Worm (Caenorhabditis elegans) whole organism, L1 larva: Measurements from ENCODE around the gene F08D12.7.

Experiments used
- C16A3.4 ChIP-seq: fragments of 150-350 bp; optimal IDR thresholded peaks from 2 replicates; lab custom pipeline; 2014; ENCODE audit warnings: missing biosample characterization, missing genetic modification characterization
- C34B4.2 ChIP-seq: sonication (generic microtip); optimal IDR thresholded peaks from 2 replicates; lab custom pipeline; 2017; ENCODE audit warnings: mild to moderate bottlenecking, missing genetic modification characterization, missing compliant biosample characterization
- F16B12.6 ChIP-seq: fragments of 150-350 bp; optimal IDR thresholded peaks from 2 replicates; lab custom pipeline; 2014; ENCODE audit warnings: missing biosample characterization, missing genetic modification characterization
- aha-1 ChIP-seq: fragments of 150-350 bp; optimal IDR thresholded peaks from 2 replicates; lab custom pipeline; 2014; ENCODE audit warnings: missing biosample characterization, missing genetic modification characterization
- alr-1 ChIP-seq: fragments of 200-800 bp; sonication (Bioruptor generic); optimal IDR thresholded peaks from 2 replicates; lab custom pipeline; 2018; ENCODE audit warnings: borderline replicate concordance, mild to moderate bottlenecking, missing genetic modification characterization, missing compliant biosample characterization
- ceh-63 ChIP-seq: fragments of 200-800 bp; sonication (Bioruptor generic); optimal IDR thresholded peaks from 2 replicates; lab custom pipeline; 2018; ENCODE audit warnings: mild to moderate bottlenecking, missing genetic modification characterization, missing compliant biosample characterization
- ceh-8 ChIP-seq: fragments of 200-800 bp; sonication (Bioruptor generic); optimal IDR thresholded peaks from 2 replicates; lab custom pipeline; 2018; ENCODE audit warnings: mild to moderate bottlenecking, missing genetic modification characterization, moderate library complexity, missing compliant biosample characterization
- ceh-88 ChIP-seq: fragments of 200-800 bp; sonication (Bioruptor generic); IDR thresholded peaks from 2 replicates; pipeline ENCODE4 v1.3.6; 2022; ENCODE audit warnings: missing genetic modification characterization, missing compliant biosample characterization
- ceh-90 ChIP-seq: sonication (generic microtip); optimal IDR thresholded peaks from 2 replicates; lab custom pipeline; 2016; ENCODE audit warnings: missing genetic modification characterization, missing compliant biosample characterization
- efl-1 ChIP-seq, 4 experiments: fragments of 150-350 bp; optimal IDR thresholded peaks in 3 of 4; peaks in 1 of 4; 1 replicate in 1 of 4; 2 replicates in 3 of 4; lab custom pipeline; 2014; ENCODE audit warnings: missing biosample characterization in 2 of 4, missing genetic modification characterization in 2 of 4, missing genetic modification reagents in 2 of 4
- efl-3 ChIP-seq: fragments of 200-800 bp; sonication (Bioruptor generic); optimal IDR thresholded peaks from 2 replicates; lab custom pipeline; 2018; ENCODE audit warnings: mild to moderate bottlenecking, missing genetic modification characterization, missing compliant biosample characterization
- egl-13 ChIP-seq: sonication (generic microtip); optimal IDR thresholded peaks from 2 replicates; lab custom pipeline; 2016; ENCODE audit warnings: missing genotype, missing genetic modification reagents, missing genetic modification characterization, missing compliant biosample characterization
- egl-27 ChIP-seq, 2 experiments: fragments of 150-350 bp in 1 of 2; sonication (generic microtip); optimal IDR thresholded peaks; 3 replicates each; lab custom pipeline; 2017 to 2018; ENCODE audit warnings: missing biosample characterization in 2 of 2, missing genetic modification characterization in 2 of 2, missing genetic modification reagents in 2 of 2
- elt-2 ChIP-seq: sonication (generic microtip); optimal IDR thresholded peaks from 2 replicates; lab custom pipeline; 2016; ENCODE audit warnings: missing genetic modification characterization, mild to moderate bottlenecking, inconsistent platforms, missing compliant biosample characterization, missing genetic modification reagents
- elt-3 ChIP-seq, 6 experiments: fragments of 150-350 bp in 1 of 6; sonication (generic microtip); optimal IDR thresholded peaks; 2 replicates each; lab custom pipeline; 2017 to 2018; ENCODE audit warnings: missing biosample characterization in 6 of 6, missing genetic modification characterization in 6 of 6, inconsistent platforms in 1 of 6
- fkh-4 ChIP-seq: sonication (generic microtip); optimal IDR thresholded peaks from 2 replicates; lab custom pipeline; 2016; ENCODE audit warnings: missing compliant biosample characterization, missing genetic modification characterization, borderline replicate concordance
- fkh-8 ChIP-seq: sonication (generic microtip); optimal IDR thresholded peaks from 2 replicates; lab custom pipeline; 2016; ENCODE audit warnings: mild to moderate bottlenecking, missing genetic modification characterization, missing compliant biosample characterization
- fos-1 ChIP-seq: fragments of 150-350 bp; optimal IDR thresholded peaks from 2 replicates; lab custom pipeline; 2014; ENCODE audit warnings: missing biosample characterization, missing genetic modification characterization
- grh-1 ChIP-seq: fragments of 200-800 bp; sonication (Bioruptor generic); IDR thresholded peaks from 2 replicates; pipeline ENCODE4 v1.3.6; 2022; ENCODE audit warnings: missing genetic modification reagents, missing genetic modification characterization, missing compliant biosample characterization
- hlh-17 ChIP-seq: fragments of 200-800 bp; sonication (Bioruptor generic); optimal IDR thresholded peaks from 2 replicates; lab custom pipeline; 2018; ENCODE audit warnings: missing genetic modification characterization, mild to moderate bottlenecking, missing compliant biosample characterization, moderate library complexity, borderline replicate concordance
- hlh-4 ChIP-seq: sonication (generic microtip); optimal IDR thresholded peaks from 2 replicates; lab custom pipeline; 2016; ENCODE audit warnings: mild to moderate bottlenecking, missing genetic modification characterization, missing compliant biosample characterization
- irx-1 ChIP-seq: sonication (generic microtip); optimal IDR thresholded peaks from 2 replicates; lab custom pipeline; 2016; ENCODE audit warnings: missing genetic modification characterization, missing compliant biosample characterization
- isw-1 ChIP-seq: fragments of 200-800 bp; sonication (Bioruptor generic); IDR thresholded peaks from 2 replicates; pipeline ENCODE4 v1.3.6; 2022; ENCODE audit warnings: missing genetic modification characterization, missing compliant biosample characterization
- jun-1 ChIP-seq: fragments of 150-350 bp; optimal IDR thresholded peaks from 2 replicates; lab custom pipeline; 2014; ENCODE audit warnings: missing biosample characterization, missing genetic modification reagents, missing genetic modification characterization
- lin-13 ChIP-seq: fragments of 150-350 bp; optimal IDR thresholded peaks from 2 replicates; lab custom pipeline; 2014; ENCODE audit warnings: missing biosample characterization, missing genetic modification reagents, missing genetic modification characterization
- lin-14 ChIP-seq: fragments of 200-800 bp; sonication (Bioruptor generic); optimal IDR thresholded peaks from 2 replicates; lab custom pipeline; 2018; ENCODE audit warnings: mild to moderate bottlenecking, missing genetic modification characterization, moderate library complexity, missing compliant biosample characterization
- lin-39 ChIP-seq: fragments of 150-350 bp; optimal IDR thresholded peaks from 2 replicates; lab custom pipeline; 2014; ENCODE audit warnings: missing biosample characterization, missing genetic modification reagents, missing genetic modification characterization
- lir-3 ChIP-seq: sonication (generic microtip); optimal IDR thresholded peaks from 2 replicates; lab custom pipeline; 2016; ENCODE audit warnings: mild to moderate bottlenecking, missing genetic modification characterization, moderate library complexity, missing compliant biosample characterization; ENCODE audit not compliant: poor library complexity
- mab-9 ChIP-seq: fragments of 200-800 bp; sonication (Bioruptor generic); IDR thresholded peaks from 2 replicates; pipeline ENCODE4 v1.3.6; 2022; ENCODE audit warnings: missing genetic modification reagents, missing genetic modification characterization, missing compliant biosample characterization
- mdl-1 ChIP-seq, 2 experiments: fragments of 150-350 bp; optimal IDR thresholded peaks; 2 replicates each; lab custom pipeline; 2014 to 2017; ENCODE audit warnings: missing biosample characterization in 2 of 2, missing genetic modification characterization in 2 of 2, inconsistent platforms in 1 of 2
- mep-1 ChIP-seq: fragments of 150-350 bp; optimal IDR thresholded peaks from 2 replicates; lab custom pipeline; 2014; ENCODE audit warnings: missing biosample characterization, missing genetic modification characterization
- nhr-12 ChIP-seq: sonication (generic microtip); optimal IDR thresholded peaks from 2 replicates; lab custom pipeline; 2017; ENCODE audit warnings: missing biosample characterization, missing genetic modification characterization
- nhr-19 ChIP-seq: fragments of 200-800 bp; sonication (Bioruptor generic); conservative IDR thresholded peaks from 2 replicates; pipeline ENCODE4 v1.3.6; 2022; ENCODE audit warnings: missing genetic modification characterization, missing compliant biosample characterization
- nhr-20 ChIP-seq: sonication (generic microtip); optimal IDR thresholded peaks from 2 replicates; lab custom pipeline; 2016; ENCODE audit warnings: mild to moderate bottlenecking, missing genetic modification characterization, missing compliant biosample characterization
- nhr-237 ChIP-seq: fragments of 150-350 bp; optimal IDR thresholded peaks from 2 replicates; lab custom pipeline; 2014; ENCODE audit warnings: missing biosample characterization, missing genetic modification characterization
- nhr-28 ChIP-seq: fragments of 150-350 bp; optimal IDR thresholded peaks from 2 replicates; lab custom pipeline; 2014; ENCODE audit warnings: missing biosample characterization, missing genetic modification characterization
- nhr-71 ChIP-seq: sonication (generic microtip); optimal IDR thresholded peaks from 2 replicates; lab custom pipeline; 2016; ENCODE audit warnings: mild to moderate bottlenecking, missing genetic modification characterization, moderate library complexity, missing compliant biosample characterization
- nhr-84 ChIP-seq: sonication (generic microtip); optimal IDR thresholded peaks from 2 replicates; lab custom pipeline; 2017; ENCODE audit warnings: missing biosample characterization, missing genetic modification characterization
- nhr-90 ChIP-seq: sonication (generic microtip); optimal IDR thresholded peaks from 2 replicates; lab custom pipeline; 2016; ENCODE audit warnings: mild to moderate bottlenecking, missing genetic modification characterization, missing compliant biosample characterization; ENCODE audit not compliant: poor library complexity
- pag-3 ChIP-seq: sonication (generic microtip); optimal IDR thresholded peaks from 2 replicates; lab custom pipeline; 2017; ENCODE audit warnings: missing genetic modification characterization, mild to moderate bottlenecking, missing compliant biosample characterization, antibody characterized with exemption, borderline replicate concordance; ENCODE audit not compliant: insufficient read depth
- pqm-1 ChIP-seq: sonication (generic microtip); optimal IDR thresholded peaks from 3 replicates; lab custom pipeline; 2017; ENCODE audit warnings: missing biosample characterization, missing genetic modification characterization
- rnt-1 ChIP-seq: sonication (generic microtip); optimal IDR thresholded peaks from 2 replicates; lab custom pipeline; 2016; ENCODE audit warnings: mild to moderate bottlenecking, missing genetic modification characterization, moderate library complexity, missing compliant biosample characterization
- skn-1 ChIP-seq: fragments of 150-350 bp; optimal IDR thresholded peaks from 2 replicates; lab custom pipeline; 2014; ENCODE audit warnings: missing biosample characterization, missing genetic modification characterization
- snpc-4 ChIP-seq: fragments of 150-350 bp; optimal IDR thresholded peaks from 2 replicates; lab custom pipeline; 2014; ENCODE audit warnings: missing biosample characterization, missing genetic modification characterization
- sox-4 ChIP-seq: sonication (generic microtip); optimal IDR thresholded peaks from 2 replicates; lab custom pipeline; 2016; ENCODE audit warnings: missing genetic modification characterization, missing compliant biosample characterization
- tlp-1 ChIP-seq: fragments of 150-350 bp; optimal IDR thresholded peaks from 2 replicates; lab custom pipeline; 2014; ENCODE audit warnings: missing biosample characterization, missing genetic modification characterization
- unc-130 ChIP-seq: fragments of 150-350 bp; optimal IDR thresholded peaks from 2 replicates; lab custom pipeline; 2017; ENCODE audit warnings: missing biosample characterization, missing genetic modification characterization, inconsistent platforms
- unc-86 ChIP-seq: sonication (generic microtip); optimal IDR thresholded peaks from 2 replicates; lab custom pipeline; 2016; ENCODE audit warnings: missing genetic modification characterization, missing compliant biosample characterization
- xbp-1 ChIP-seq: sonication (generic microtip); optimal IDR thresholded peaks from 2 replicates; lab custom pipeline; 2016; ENCODE audit warnings: missing genetic modification characterization, missing compliant biosample characterization
- zag-1 ChIP-seq: fragments of 150-350 bp; optimal IDR thresholded peaks from 2 replicates; lab custom pipeline; 2014; ENCODE audit warnings: missing biosample characterization, missing genetic modification characterization
- ztf-4 ChIP-seq: fragments of 150-350 bp; optimal IDR thresholded peaks from 2 replicates; lab custom pipeline; 2014; ENCODE audit warnings: missing biosample characterization, missing genetic modification characterization

Gene F08D12.7

DNA sequence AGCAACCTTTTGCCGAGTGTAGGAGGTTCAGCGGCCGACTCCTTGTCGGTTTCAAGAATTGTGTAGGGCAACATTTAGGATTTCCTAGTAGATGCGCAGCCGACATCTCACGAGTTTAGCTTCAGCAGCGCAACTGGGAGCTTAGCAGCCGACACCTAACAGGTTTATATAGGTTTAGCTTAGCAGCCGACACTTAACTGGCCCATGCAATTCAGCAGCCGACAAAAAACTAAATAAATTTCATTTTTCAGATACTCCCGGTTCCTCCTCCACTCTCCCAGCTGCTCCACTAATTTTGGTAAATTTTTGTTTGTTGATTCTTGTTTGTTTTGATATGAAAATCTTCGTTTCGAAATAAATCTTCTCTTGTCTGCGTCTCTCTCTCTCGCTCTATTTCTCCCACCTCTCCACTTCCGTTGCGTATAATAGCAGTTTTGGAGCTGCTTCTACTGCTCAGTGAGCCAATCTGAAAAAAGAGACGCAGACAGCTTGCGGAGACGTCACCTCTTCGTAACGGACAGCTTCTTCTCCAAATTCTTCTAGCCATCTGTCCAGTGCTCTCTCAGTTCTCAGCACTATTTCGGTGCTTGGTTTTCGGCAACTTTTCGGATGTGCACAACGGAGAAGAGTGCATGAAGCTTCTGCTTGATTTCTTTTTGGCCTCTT lies 20.8 kb downstream of the F08D12.7 start (continued):
- peak; percentile 42 for TF ChIP-seq xbp-1
- no peak for TF ChIP-seq hlh-17
- TF ChIP-seq ztf-4, result no peak
- no peak for TF ChIP-seq nhr-20 (tag; lab: Kevin White, UChicago)
- TF ChIP-seq pqm-1 (tag; lab: Kevin White, UChicago), result no peak
- no peak for TF ChIP-seq F16B12.6 (tag; lab: Kevin White, UChicago)
- TF ChIP-seq hlh-4 (tag; lab: Kevin White, UChicago), result no peak
- peak; percentile 76 for TF ChIP-seq nhr-71
- peak; percentile 9 for TF ChIP-seq skn-1 (tag; lab: Kevin White, UChicago)
- peak; percentile 16 for TF ChIP-seq nhr-19 (GFP tag; lab: Robert Waterston, UW)
- TF ChIP-seq lin-13 (GFP tag; lab: Kevin White, UChicago), result peak; percentile 4
- TF ChIP-seq ceh-90 (tag; lab: Kevin White, UChicago), result no peak
- TF ChIP-seq tlp-1 (tag; lab: Kevin White, UChicago), result no peak
- no peak for TF ChIP-seq elt-3 (tag; optimal IDR thresholded peaks at IDR 0.05; lab: Kevin White, UChicago)
- TF ChIP-seq pag-3 (tag; lab: Kevin White, UChicago), result no peak
- no peak for TF ChIP-seq nhr-12
- TF ChIP-seq rnt-1 (tag; lab: Kevin White, UChicago), result no peak
- TF ChIP-seq egl-13 (tag; lab: Kevin White, UChicago), result peak; percentile 79
- no peak for TF ChIP-seq efl-3 (GFP tag; lab: Kevin White, UChicago)
- TF ChIP-seq nhr-84 (tag; lab: Kevin White, UChicago), result no peak
- TF ChIP-seq fkh-8 (tag; lab: Kevin White, UChicago), result peak; percentile 94
- TF ChIP-seq ceh-8 (GFP tag; lab: Kevin White, UChicago), result peak; percentile 3
- TF ChIP-seq C34B4.2 (tag; lab: Kevin White, UChicago), result no peak
- no peak for TF ChIP-seq ceh-88 (GFP tag; lab: Robert Waterston, UW)
- peak; percentile 53 for TF ChIP-seq isw-1 (GFP tag; lab: Robert Waterston, UW)
- TF ChIP-seq sox-4 (tag; lab: Kevin White, UChicago), result peak; percentile 34
- TF ChIP-seq unc-130, result no peak
- no peak for TF ChIP-seq nhr-28 (tag; lab: Kevin White, UChicago)
- TF ChIP-seq C16A3.4 (tag; lab: Kevin White, UChicago), result no peak
- no peak for TF ChIP-seq grh-1 (GFP tag; lab: Robert Waterston, UW)
- peak; percentile 47 for TF ChIP-seq jun-1 (tag; lab: Kevin White, UChicago)
- TF ChIP-seq mdl-1 (tag; optimal IDR thresholded peaks at IDR 0.05; lab: Kevin White, UChicago), result no peak
- peak; percentile 66 for TF ChIP-seq snpc-4 (tag; lab: Kevin White, UChicago)
- TF ChIP-seq ceh-63 (GFP tag; lab: Kevin White, UChicago), result no peak
- TF ChIP-seq efl-1 (optimal IDR thresholded peaks at IDR 0.05; lab: Kevin White, UChicago), result peak; percentile 54 to 64
- peak in 1 of 2 experiments; percentile 18 for TF ChIP-seq efl-1 (GFP tag; optimal IDR thresholded peaks at IDR 0.05 in 1 of 2; lab: Kevin White, UChicago)
- TF ChIP-seq mab-9, result 0 out of 2 replicates have a peak, but pooled peaks have one; percentile 29
- no peak for TF ChIP-seq egl-27 (tag; optimal IDR thresholded peaks at IDR 0.05; lab: Kevin White, UChicago)
- peak; percentile 54 for TF ChIP-seq fos-1 (tag; lab: Kevin White, UChicago)
- TF ChIP-seq lin-39, result no peak
- no peak for TF ChIP-seq fkh-4 (tag; lab: Kevin White, UChicago)
- TF ChIP-seq lir-3 (tag; lab: Kevin White, UChicago), result no peak
- TF ChIP-seq elt-2 (tag; lab: Kevin White, UChicago), result no peak
- TF ChIP-seq irx-1 (tag; lab: Kevin White, UChicago), result no peak
- TF ChIP-seq aha-1, result no peak
- TF ChIP-seq unc-86 (tag; lab: Kevin White, UChicago), result peak; percentile 67
- no peak for TF ChIP-seq nhr-237 (tag; lab: Kevin White, UChicago)
- peak; percentile 29 for TF ChIP-seq mep-1 (tag; lab: Kevin White, UChicago)
- no peak for TF ChIP-seq nhr-90 (tag; lab: Kevin White, UChicago)
- TF ChIP-seq zag-1, result peak; percentile 57
- peak; percentile 95 for TF ChIP-seq lin-14 (GFP tag; lab: Kevin White, UChicago)
- no peak for TF ChIP-seq alr-1 (tag; lab: Kevin White, UChicago)
